Worm (Caenorhabditis elegans) whole organism, mixed stage, embryonic: ENCODE data around the gene sre-18.

Experiments used
- bed-3 ChIP-seq: fragments of 200-800 bp; sonication (Bioruptor generic); optimal IDR thresholded peaks from 3 replicates; lab custom pipeline; 2018; ENCODE audit warnings: mild to moderate bottlenecking, missing genetic modification characterization, moderate library complexity, missing compliant biosample characterization
- elt-3 ChIP-seq: fragments of 150-350 bp; optimal IDR thresholded peaks from 2 replicates; lab custom pipeline; 2014; ENCODE audit warnings: missing biosample characterization, missing genetic modification characterization
- nhr-237 ChIP-seq: fragments of 150-350 bp; optimal IDR thresholded peaks from 2 replicates; lab custom pipeline; 2014; ENCODE audit warnings: missing biosample characterization, missing genetic modification characterization
- sptf-1 ChIP-seq: sonication (generic microtip); optimal IDR thresholded peaks from 2 replicates; lab custom pipeline; 2017; ENCODE audit warnings: mild to moderate bottlenecking, missing genetic modification characterization, moderate library complexity, missing compliant biosample characterization
- tbx-8 ChIP-seq: fragments of 200-800 bp; sonication (Bioruptor generic); optimal IDR thresholded peaks from 2 replicates; lab custom pipeline; 2018; ENCODE audit warnings: mild to moderate bottlenecking, missing genetic modification characterization, moderate library complexity, missing compliant biosample characterization

DNA sequence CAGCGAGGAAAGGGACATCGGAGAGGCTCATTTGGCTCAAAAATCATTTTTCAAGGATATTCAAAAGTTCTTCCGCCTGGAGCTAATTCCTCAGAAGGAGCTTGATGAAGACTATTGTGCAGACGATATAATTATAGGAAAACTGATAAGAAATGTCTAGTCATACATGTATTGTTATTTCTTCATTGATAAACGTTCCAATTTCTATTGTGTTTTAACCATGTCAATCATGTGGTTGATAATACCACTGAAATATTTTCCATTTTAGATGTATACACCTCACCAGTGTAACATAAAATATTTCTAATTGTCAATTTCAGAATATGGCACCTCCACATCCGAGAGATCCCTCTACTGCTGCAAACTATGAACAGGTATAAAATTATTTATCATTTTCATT lies 49.8 kb upstream of the sre-18 start, which contains the start of gene ltah-1.1:
- no peak for TF ChIP-seq elt-3
- no peak for TF ChIP-seq nhr-237 (tag; lab: Kevin White, UChicago)
- TF ChIP-seq tbx-8 (GFP tag; lab: Kevin White, UChicago): no peak
- TF ChIP-seq bed-3 (GFP tag; lab: Kevin White, UChicago): no peak
- TF ChIP-seq sptf-1 (tag; lab: Kevin White, UChicago): no peak
